Fruit fly (Drosophila melanogaster) whole organism, prepupa: ENCODE results near the gene CHES-1-like.

Source experiments
- CG11294 ChIP-seq: fragments of 200-800 bp; sonication (Bioruptor generic); IDR thresholded peaks from 2 replicates; pipeline ENCODE4 v1.3.6; 2022; ENCODE audit warnings: missing biosample characterization, missing genetic modification characterization
- CG32006 ChIP-seq: fragments of 200-800 bp; sonication (Bioruptor generic); optimal IDR thresholded peaks from 3 replicates; lab custom pipeline; 2017; ENCODE audit warnings: missing biosample characterization, mild to moderate bottlenecking, missing genetic modification characterization
- CG6854 ChIP-seq: fragments of 200-800 bp; sonication (Bioruptor generic); optimal IDR thresholded peaks from 2 replicates; lab custom pipeline; 2017; ENCODE audit warnings: missing biosample characterization, mild to moderate bottlenecking, missing genetic modification characterization
- Lpt ChIP-seq: fragments of 200-800 bp; sonication (Bioruptor generic); optimal IDR thresholded peaks from 3 replicates; lab custom pipeline; 2016; ENCODE audit warnings: missing biosample characterization, missing genetic modification characterization
- dac ChIP-seq: fragments of 200-800 bp; sonication (Bioruptor generic); optimal IDR thresholded peaks from 2 replicates; lab custom pipeline; 2017; ENCODE audit warnings: missing biosample characterization, mild to moderate bottlenecking, missing genetic modification characterization
- eg ChIP-seq: fragments of 200-800 bp; sonication (Bioruptor generic); IDR thresholded peaks from 3 replicates; pipeline ENCODE4 v1.3.6; 2022; ENCODE audit warnings: missing biosample characterization, missing genetic modification characterization
- vri ChIP-seq: fragments of 200-800 bp; sonication (Bioruptor generic); optimal IDR thresholded peaks from 3 replicates; lab custom pipeline; 2016; ENCODE audit warnings: missing biosample characterization, mild to moderate bottlenecking, missing genetic modification characterization

DNA sequence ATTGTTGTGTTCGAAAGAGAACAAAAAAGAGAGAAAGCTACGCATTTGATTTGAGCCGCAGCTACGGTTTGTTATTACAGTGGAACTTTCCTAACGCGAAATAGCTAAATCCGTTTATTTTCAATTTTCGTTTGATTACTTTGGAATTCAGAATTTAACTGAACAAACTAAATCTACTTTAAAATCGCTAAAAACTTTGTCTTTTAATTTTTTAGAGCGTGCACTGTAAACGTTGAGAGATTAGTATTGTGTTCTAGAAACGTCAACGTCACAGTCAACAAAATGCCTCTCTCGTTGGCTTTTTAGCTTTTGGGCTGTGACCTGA, 16.5 kb downstream of the CHES-1-like start:
- TF ChIP-seq eg (peak; percentile 87), vri (GFP tag; lab: Kevin White, UChicago) (no peak), CG32006 (GFP tag; lab: Kevin White, UChicago) (peak; percentile 75), CG11294 (GFP tag; lab: Robert Waterston, UW) (peak; percentile 73), dac (GFP tag; lab: Kevin White, UChicago) (peak; percentile 41), Lpt (peak; percentile 27), CG6854 (GFP tag; lab: Kevin White, UChicago) (no peak)
